Worm (Caenorhabditis elegans) whole organism, L4/young adult: ENCODE results near the gene Y47D3A.1.
A peak's percentile ranks its signal among the peaks of the same experiment; 100 is the strongest.

ENCODE experiments used
- W03F9.2 ChIP-seq: fragments of 150-350 bp; optimal IDR thresholded peaks from 2 replicates; lab custom pipeline; 2014; ENCODE audit warnings: missing biosample characterization, missing genetic modification characterization
- dao-5 ChIP-seq: sonication (generic microtip); optimal IDR thresholded peaks from 2 replicates; lab custom pipeline; 2016; ENCODE audit warnings: missing genotype, missing genetic modification characterization, moderate library complexity, missing compliant biosample characterization
- him-1 ChIP-seq: sonication (generic microtip); optimal IDR thresholded peaks from 2 replicates; lab custom pipeline; 2016; ENCODE audit warnings: missing genotype, missing genetic modification reagents, missing genetic modification characterization, missing compliant biosample characterization

Gene Y47D3A.1

DNA sequence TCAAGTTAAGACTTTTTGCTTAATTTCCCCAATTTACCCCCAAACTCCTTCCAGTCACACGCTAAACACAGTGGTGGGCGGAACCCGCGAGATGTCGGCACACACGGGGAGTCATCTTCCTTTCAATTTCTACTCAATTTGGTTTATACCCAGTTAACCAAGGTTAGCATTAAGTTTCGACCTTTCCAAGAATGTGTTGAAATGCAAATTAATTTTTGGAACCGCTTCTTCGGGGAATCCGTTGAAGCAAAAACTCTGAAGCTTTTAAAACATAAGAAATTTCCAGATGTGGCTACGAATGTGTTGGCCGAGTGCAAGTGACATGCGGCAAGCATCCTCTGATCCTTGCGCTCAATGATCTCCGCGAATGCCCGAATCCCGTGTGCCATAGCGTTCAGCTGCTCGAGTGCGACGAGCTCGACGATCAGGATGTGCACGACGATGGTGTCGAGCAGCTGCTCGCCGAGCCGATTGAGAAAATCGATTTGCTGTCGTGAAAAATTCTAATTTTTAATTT is 50.7 kb downstream of the Y47D3A.1 start:
- TF ChIP-seq him-1 (no peak), dao-5 (tag; lab: Kevin White, UChicago) (no peak), W03F9.2 (tag; lab: Kevin White, UChicago) (no peak)

DNA sequence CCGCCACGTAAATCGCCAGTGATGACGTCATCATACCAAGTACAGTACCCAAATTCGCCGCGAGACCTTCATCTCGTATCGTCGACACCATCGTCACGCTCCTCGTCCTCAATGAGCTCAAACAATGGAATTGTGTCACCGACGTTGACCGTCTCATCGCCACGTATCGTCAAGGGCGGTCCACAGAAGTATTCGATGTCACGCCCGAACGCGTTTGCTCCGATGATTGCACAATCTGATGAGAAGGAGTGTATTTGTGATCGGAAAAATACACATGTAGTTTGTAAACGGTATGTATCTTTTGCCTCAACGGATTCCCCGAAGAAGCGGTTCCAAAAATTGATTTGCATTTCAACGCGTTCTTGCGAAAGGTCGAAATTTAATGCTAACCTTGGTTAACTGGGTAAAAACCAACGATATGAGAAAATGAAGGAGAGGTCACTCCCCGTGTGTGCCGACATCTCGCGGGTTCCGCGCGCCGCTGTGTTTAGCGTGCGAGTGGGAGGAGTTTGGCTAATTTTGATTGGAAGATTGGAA is 51.5 kb downstream of the Y47D3A.1 start:
- TF ChIP-seq him-1 = no peak
- TF ChIP-seq W03F9.2 (tag; lab: Kevin White, UChicago) = peak; percentile 35
